Fruit fly (Drosophila melanogaster): ENCODE data around the gene CG7886.
A peak's percentile ranks its signal among the peaks of the same experiment; 100 is the strongest.

The CG7886 gene

dm6 chr3R:14625215-14626156 lies 16.9 kb downstream of the CG7886 start, which contains the start of the genes put and His4r (continued):
- TF ChIP-seq CG4617 (GFP tag; optimal IDR thresholded peaks at IDR 0.05; ENCODE audit: borderline replicate concordance) = peak; percentile 94
- no peak for TF ChIP-seq CG12071 (GFP tag; optimal IDR thresholded peaks at IDR 0.05)
- TF ChIP-seq Max (GFP tag; optimal IDR thresholded peaks at IDR 0.05) = peak; percentile 39
- peak; percentile 30 for TF ChIP-seq CG7987 (GFP tag; optimal IDR thresholded peaks at IDR 0.05)
- no peak for TF ChIP-seq al (GFP tag; IDR thresholded peaks at IDR 0.05)
- TF ChIP-seq jing (GFP tag; optimal IDR thresholded peaks at IDR 0.05) = no peak
- TF ChIP-seq ase (GFP tag; IDR thresholded peaks at IDR 0.05) = no peak
- TF ChIP-seq CG17328 (GFP tag; IDR thresholded peaks at IDR 0.05) = no peak
- TF ChIP-seq gro (GFP tag; optimal IDR thresholded peaks at IDR 0.05) = peak; percentile 45
- no peak for TF ChIP-seq Fer3 (tag; optimal IDR thresholded peaks at IDR 0.05)
- TF ChIP-seq ewg (GFP tag; optimal IDR thresholded peaks at IDR 0.05) = peak; percentile 7
- TF ChIP-seq pros (GFP tag; optimal IDR thresholded peaks at IDR 0.05) = peak; percentile 13
- TF ChIP-seq CG3281 (GFP tag; optimal IDR thresholded peaks at IDR 0.05) = no peak
- peak; percentile 78 for TF ChIP-seq grn (GFP tag; optimal IDR thresholded peaks at IDR 0.05)
- peak; percentile 52 for TF ChIP-seq CG14710 (tag; optimal IDR thresholded peaks at IDR 0.05)
- TF ChIP-seq CG8290 (GFP tag; optimal IDR thresholded peaks at IDR 0.05) = no peak
- TF ChIP-seq CG8290 (tag; optimal IDR thresholded peaks at IDR 0.05) = no peak
- TF ChIP-seq CG16813 (GFP tag; IDR thresholded peaks at IDR 0.05; ENCODE audit: partially characterized antibody) = peak; percentile 62; the same call in 2 of the 3 replicates
- peak; percentile 53 for TF ChIP-seq E2f2 (GFP tag; IDR thresholded peaks at IDR 0.05)
- TF ChIP-seq unc-4 (GFP tag; IDR thresholded peaks at IDR 0.05; ENCODE audit: partially characterized antibody) = peak; percentile 50; the same call in 1 of the 2 replicates
- TF ChIP-seq CG15514 (GFP tag; optimal IDR thresholded peaks at IDR 0.05) = peak; percentile 64
- TF ChIP-seq Scr (GFP tag; IDR thresholded peaks at IDR 0.05; ENCODE audit: partially characterized antibody) = peak; percentile 59
- peak; percentile 9 for TF ChIP-seq tin (GFP tag; optimal IDR thresholded peaks at IDR 0.05)
- TF ChIP-seq sna (GFP tag; IDR thresholded peaks at IDR 0.05; ENCODE audit: partially characterized antibody) = peak; percentile 48; the same call in 1 of the 2 replicates
- no peak for TF ChIP-seq lmd (GFP tag; IDR thresholded peaks at IDR 0.05)
- peak; percentile 53 for TF ChIP-seq D (optimal IDR thresholded peaks at IDR 0.05)
- no peak for TF ChIP-seq D (GFP tag; optimal IDR thresholded peaks at IDR 0.05)
- TF ChIP-seq D19B (GFP tag; optimal IDR thresholded peaks at IDR 0.05) = peak; percentile 74
- peak; percentile 36 for TF ChIP-seq unpg (GFP tag; optimal IDR thresholded peaks at IDR 0.05)
- TF ChIP-seq salm (tag; optimal IDR thresholded peaks at IDR 0.05) = no peak
- no peak for TF ChIP-seq Gug (GFP tag; IDR thresholded peaks at IDR 0.05)
- TF ChIP-seq Sin3A (optimal IDR thresholded peaks at IDR 0.05) = peak; percentile 74
- peak; percentile 21; the same call in 2 of the 3 replicates for TF ChIP-seq row (GFP tag; IDR thresholded peaks at IDR 0.05)
- TF ChIP-seq CG1647 (GFP tag; optimal IDR thresholded peaks at IDR 0.05) = no peak
- peak; percentile 95 for TF ChIP-seq CG9797 (GFP tag; optimal IDR thresholded peaks at IDR 0.05)
- TF ChIP-seq Opbp (GFP tag; IDR thresholded peaks at IDR 0.05; ENCODE audit: partially characterized antibody) = peak; percentile 78
- peak; percentile 11 for TF ChIP-seq CG4424 (GFP tag; optimal IDR thresholded peaks at IDR 0.05)
- peak; percentile 64 for TF ChIP-seq CG13287 (GFP tag; IDR thresholded peaks at IDR 0.05; ENCODE audit: partially characterized antibody)
- no peak for TF ChIP-seq danr (GFP tag; IDR thresholded peaks at IDR 0.05)
- TF ChIP-seq Dbx (GFP tag; IDR thresholded peaks at IDR 0.05) = 0 out of 3 replicates have a peak, but pooled peaks have one; percentile 6
- TF ChIP-seq CoRest (tag; optimal IDR thresholded peaks at IDR 0.05) = peak; percentile 4
- no peak for TF ChIP-seq Hr3 (GFP tag; optimal IDR thresholded peaks at IDR 0.05)
- TF ChIP-seq dm (GFP tag; optimal IDR thresholded peaks at IDR 0.05) = peak; percentile 37
- peak; percentile 40 for TF ChIP-seq CG2712 (tag; optimal IDR thresholded peaks at IDR 0.05)
- peak in 1 of 2 experiments; percentile 23 for TF ChIP-seq crp (GFP tag; optimal IDR thresholded peaks at IDR 0.05)
- TF ChIP-seq chn (GFP tag; optimal IDR thresholded peaks at IDR 0.05) = peak; percentile 43
- TF ChIP-seq CG7372 (GFP tag; IDR thresholded peaks at IDR 0.05) = peak; percentile 29; the same call in 1 of the 2 replicates
- no peak for TF ChIP-seq Hr39 (optimal IDR thresholded peaks at IDR 0.05)
- TF ChIP-seq sob (GFP tag; IDR thresholded peaks at IDR 0.05) = peak; percentile 56

Measured in whole organism, embryonic.